Fruit fly (Drosophila melanogaster) whole organism, embryonic: ENCODE measurements around the gene Atac2.

Source experiments
- Awh ChIP-seq: fragments of 200-800 bp; sonication (Bioruptor generic); IDR thresholded peaks from 2 replicates; pipeline ENCODE4, ENCODE4 v1.3.6; 2022; ENCODE audit warnings: missing biosample characterization, missing genetic modification characterization
- Blimp-1 ChIP-seq: fragments of 200-800 bp; sonication (Bioruptor generic); optimal IDR thresholded peaks from 3 replicates; lab custom pipeline; 2018; ENCODE audit warnings: missing biosample characterization, missing genetic modification characterization, mild to moderate bottlenecking, moderate library complexity, missing genetic modification reagents
- Bteb2 ChIP-seq: fragments of 200-800 bp; sonication (Bioruptor generic); optimal IDR thresholded peaks from 2 replicates; lab custom pipeline; 2016; ENCODE audit warnings: missing biosample characterization, missing genetic modification characterization
- C15 ChIP-seq: fragments of 200-800 bp; sonication (Bioruptor generic); IDR thresholded peaks from 3 replicates; pipeline ENCODE4 v1.3.6; 2022; ENCODE audit warnings: missing biosample characterization, missing genetic modification characterization
- CG14014 ChIP-seq: fragments of 200-800 bp; sonication (Bioruptor generic); IDR thresholded peaks from 2 replicates; pipeline ENCODE4 v1.3.6; 2022; ENCODE audit warnings: missing biosample characterization, missing genetic modification characterization
- CG14441 ChIP-seq: fragments of 200-800 bp; sonication (Bioruptor generic); IDR thresholded peaks from 2 replicates; pipeline ENCODE4 v1.3.6; 2022; ENCODE audit warnings: missing biosample characterization, missing genetic modification characterization
- CG14667 ChIP-seq: fragments of 200-800 bp; sonication (Bioruptor generic); IDR thresholded peaks from 2 replicates; pipeline ENCODE4 v1.3.6; 2022; ENCODE audit warnings: missing biosample characterization, missing genetic modification characterization
- CG1602 ChIP-seq: fragments of 200-800 bp; sonication (Bioruptor generic); optimal IDR thresholded peaks from 3 replicates; lab custom pipeline; 2016; ENCODE audit warnings: missing biosample characterization, missing genetic modification characterization
- CG17186 ChIP-seq: fragments of 200-800 bp; sonication (Bioruptor generic); optimal IDR thresholded peaks from 3 replicates; lab custom pipeline; 2017; ENCODE audit warnings: missing biosample characterization, missing genetic modification reagents, missing genetic modification characterization
- CG18619 ChIP-seq: fragments of 200-800 bp; sonication (Bioruptor generic); optimal IDR thresholded peaks from 3 replicates; lab custom pipeline; 2017; ENCODE audit warnings: missing biosample characterization, mild to moderate bottlenecking, missing genetic modification characterization
- CG2120 ChIP-seq: fragments of 200-800 bp; sonication (Bioruptor generic); optimal IDR thresholded peaks from 3 replicates; lab custom pipeline; 2016; ENCODE audit warnings: missing biosample characterization, missing genetic modification characterization
- CG30431 ChIP-seq: fragments of 200-800 bp; sonication (Bioruptor generic); optimal IDR thresholded peaks from 2 replicates; lab custom pipeline; 2017; ENCODE audit warnings: missing biosample characterization, missing genetic modification characterization
- CG3065 ChIP-seq: fragments of 200-800 bp; sonication (Bioruptor generic); optimal IDR thresholded peaks from 2 replicates; lab custom pipeline; 2016; ENCODE audit warnings: missing biosample characterization, missing genetic modification characterization
- CG31441 ChIP-seq: fragments of 200-800 bp; sonication (Bioruptor generic); IDR thresholded peaks from 2 replicates; pipeline ENCODE4 v1.3.6; 2022; ENCODE audit warnings: missing biosample characterization, missing genetic modification characterization
- CG4617 ChIP-seq: fragments of 200-800 bp; sonication (Bioruptor generic); optimal IDR thresholded peaks from 3 replicates; lab custom pipeline; 2016; ENCODE audit warnings: missing biosample characterization, missing genetic modification characterization, borderline replicate concordance
- CG4707 ChIP-seq: fragments of 200-800 bp; sonication (Bioruptor generic); optimal IDR thresholded peaks from 2 replicates; lab custom pipeline; 2018; ENCODE audit warnings: missing biosample characterization, mild to moderate bottlenecking, missing genetic modification characterization, moderate library complexity
- CG5245 ChIP-seq: fragments of 200-800 bp; sonication (Bioruptor generic); optimal IDR thresholded peaks from 3 replicates; lab custom pipeline; 2016; ENCODE audit warnings: missing biosample characterization, missing genetic modification characterization
- CG6272 ChIP-seq: fragments of 200-800 bp; sonication (Bioruptor generic); IDR thresholded peaks from 2 replicates; pipeline ENCODE4 v1.3.6; 2022; ENCODE audit warnings: missing biosample characterization, missing genetic modification characterization
- CG6813 ChIP-seq: fragments of 200-800 bp; sonication (Bioruptor generic); optimal IDR thresholded peaks from 2 replicates; lab custom pipeline; 2017; ENCODE audit warnings: missing biosample characterization, missing genetic modification characterization, mild to moderate bottlenecking, moderate library complexity, missing genetic modification reagents
- CG8924 ChIP-seq: fragments of 200-800 bp; optimal IDR thresholded peaks from 3 replicates; lab custom pipeline; 2019; ENCODE audit warnings: missing biosample characterization, mild to moderate bottlenecking, missing genetic modification characterization, moderate library complexity
- ERR ChIP-seq: fragments of 200-800 bp; sonication (Bioruptor generic); optimal IDR thresholded peaks from 2 replicates; lab custom pipeline; 2016; ENCODE audit warnings: missing biosample characterization, missing genetic modification characterization
- Ets65A ChIP-seq: fragments of 200-800 bp; sonication (Bioruptor generic); peaks from one replicate; lab custom pipeline; 2016; ENCODE audit warnings: missing biosample characterization, missing genetic modification characterization
- GATAe ChIP-seq: fragments of 200-800 bp; sonication (Bioruptor generic); conservative IDR thresholded peaks from 2 replicates; pipeline ENCODE4 v1.3.6; 2022; ENCODE audit warnings: missing biosample characterization, missing genetic modification characterization
- Hr78 ChIP-seq, 2 experiments: fragments of 200-800 bp in 1 of 2; fragments of >200 bp in 1 of 2; sonication (Bioruptor generic) in 1 of 2; optimal IDR thresholded peaks; 2 replicates each; lab custom pipeline; 2017 to 2019; ENCODE audit warnings: missing biosample characterization in 2 of 2, missing genetic modification characterization in 2 of 2, mild to moderate bottlenecking in 1 of 2, moderate library complexity in 1 of 2
- Jarid2 ChIP-seq: fragments of 200-800 bp; sonication (Bioruptor generic); optimal IDR thresholded peaks from 3 replicates; lab custom pipeline; 2017; ENCODE audit warnings: mild to moderate bottlenecking, missing biosample characterization, missing genetic modification reagents, missing genetic modification characterization
- Med ChIP-seq: fragments of 200-800 bp; sonication (Bioruptor generic); peaks from one replicate; lab custom pipeline; 2016; ENCODE audit warnings: missing biosample characterization, missing genetic modification characterization, mild to moderate bottlenecking, inconsistent platforms, moderate library complexity
- NK7.1 ChIP-seq: fragments of 200-800 bp; sonication (Bioruptor generic); optimal IDR thresholded peaks from 3 replicates; lab custom pipeline; 2016; ENCODE audit warnings: missing biosample characterization, missing genetic modification characterization
- Nf-YB ChIP-seq: fragments of 200-800 bp; sonication (Bioruptor generic); optimal IDR thresholded peaks from 3 replicates; lab custom pipeline; 2019; ENCODE audit warnings: missing biosample characterization, mild to moderate bottlenecking, missing genetic modification characterization, moderate library complexity
- Sin3A ChIP-seq: fragments of >200 bp; optimal IDR thresholded peaks from 2 replicates; lab custom pipeline; 2018
- Tbp ChIP-seq: fragments of >200 bp; optimal IDR thresholded peaks from 2 replicates; lab custom pipeline; 2018; ENCODE audit warnings: missing biosample characterization, missing genetic modification characterization
- ac ChIP-seq: fragments of 200-800 bp; sonication (Bioruptor generic); optimal IDR thresholded peaks from 3 replicates; lab custom pipeline; 2017; ENCODE audit warnings: missing biosample characterization, mild to moderate bottlenecking, missing genetic modification characterization
- amos ChIP-seq: fragments of 200-800 bp; sonication (Bioruptor generic); IDR thresholded peaks from 2 replicates; pipeline ENCODE4 v1.3.6; 2022; ENCODE audit warnings: missing biosample characterization, missing genetic modification characterization; ENCODE audit not compliant: partially characterized antibody
- ash1 ChIP-seq: fragments of 200-800 bp; sonication (Bioruptor generic); optimal IDR thresholded peaks from 2 replicates; lab custom pipeline; 2018; ENCODE audit warnings: missing biosample characterization, mild to moderate bottlenecking, missing genetic modification characterization
- bsh ChIP-seq, 2 experiments: fragments of 200-800 bp; sonication (Bioruptor generic); optimal IDR thresholded peaks; 2 replicates each; lab custom pipeline; 2017 to 2018; ENCODE audit warnings: mild to moderate bottlenecking in 2 of 2, missing biosample characterization in 2 of 2, missing genetic modification characterization in 2 of 2, moderate library complexity in 1 of 2
- cad ChIP-seq: fragments of >200 bp; optimal IDR thresholded peaks from 2 replicates; lab custom pipeline; 2017; ENCODE audit warnings: missing biosample characterization, missing genetic modification characterization
- crp ChIP-seq, 2 experiments: fragments of 200-800 bp; sonication (Bioruptor generic); optimal IDR thresholded peaks; 2 replicates in 1 of 2; 3 replicates in 1 of 2; lab custom pipeline; 2017; ENCODE audit warnings: missing biosample characterization in 2 of 2, missing genetic modification characterization in 2 of 2, mild to moderate bottlenecking in 1 of 2, moderate library complexity in 1 of 2
- fru ChIP-seq: fragments of >200 bp; optimal IDR thresholded peaks from 2 replicates; lab custom pipeline; 2017
- kni ChIP-seq: fragments of 200-800 bp; sonication (Bioruptor generic); optimal IDR thresholded peaks from 3 replicates; lab custom pipeline; 2017; ENCODE audit warnings: mild to moderate bottlenecking, missing biosample characterization, missing genetic modification reagents, missing genetic modification characterization
- lab ChIP-seq: fragments of 200-800 bp; sonication (Bioruptor generic); optimal IDR thresholded peaks from 3 replicates; lab custom pipeline; 2017; ENCODE audit warnings: missing biosample characterization, missing genetic modification characterization, mild to moderate bottlenecking, moderate library complexity, missing genetic modification reagents
- lov ChIP-seq, 2 experiments: fragments of 200-800 bp in 1 of 2; fragments of >200 bp in 1 of 2; sonication (Bioruptor generic) in 1 of 2; IDR thresholded peaks in 1 of 2; optimal IDR thresholded peaks in 1 of 2; 2 replicates in 1 of 2; 3 replicates in 1 of 2; pipeline versions ENCODE4 v1.3.6 to Lab custom; 2017 to 2022; ENCODE audit warnings: missing biosample characterization in 1 of 2, missing genetic modification characterization in 1 of 2
- luna ChIP-seq: fragments of 200-800 bp; sonication (Bioruptor generic); optimal IDR thresholded peaks from 2 replicates; lab custom pipeline; 2016; ENCODE audit warnings: missing biosample characterization, missing genetic modification characterization
- oc ChIP-seq: fragments of 200-800 bp; sonication (Bioruptor generic); optimal IDR thresholded peaks from 2 replicates; lab custom pipeline; 2018; ENCODE audit warnings: missing biosample characterization, mild to moderate bottlenecking, missing genetic modification characterization, moderate library complexity
- prd ChIP-seq, 3 experiments: fragments of >200 bp in 2 of 3; fragments of 200-800 bp in 1 of 3; sonication (Bioruptor generic) in 1 of 3; optimal IDR thresholded peaks in 2 of 3; IDR thresholded peaks in 1 of 3; 2 replicates in 2 of 3; 3 replicates in 1 of 3; pipeline versions ENCODE4 v1.3.6 to Lab custom; 2017 to 2022; ENCODE audit warnings: missing biosample characterization in 1 of 3, missing genetic modification characterization in 1 of 3
- rib ChIP-seq: fragments of 200-800 bp; sonication (Bioruptor generic); IDR thresholded peaks from 2 replicates; pipeline ENCODE4 v1.3.6; 2022; ENCODE audit warnings: missing biosample characterization, missing genetic modification characterization
- sc ChIP-seq, 3 experiments: fragments of >200 bp in 2 of 3; fragments of 200-800 bp in 1 of 3; sonication (Bioruptor generic) in 1 of 3; optimal IDR thresholded peaks; 2 replicates in 2 of 3; 3 replicates in 1 of 3; lab custom pipeline; 2017; ENCODE audit warnings: mild to moderate bottlenecking in 1 of 3, missing biosample characterization in 1 of 3, missing genetic modification characterization in 1 of 3, missing genetic modification reagents in 1 of 3
- sens ChIP-seq: fragments of 200-800 bp; sonication (Bioruptor generic); peaks from one replicate; lab custom pipeline; 2016; ENCODE audit warnings: missing biosample characterization, missing genetic modification characterization
- seq ChIP-seq: fragments of 200-800 bp; sonication (Bioruptor generic); IDR thresholded peaks from 2 replicates; pipeline ENCODE4 v1.3.6; 2022; ENCODE audit warnings: missing biosample characterization, missing genetic modification characterization
- sisA ChIP-seq: fragments of 200-800 bp; sonication (Bioruptor generic); IDR thresholded peaks from 2 replicates; pipeline ENCODE4 v1.3.6; 2022; ENCODE audit warnings: missing biosample characterization, missing genetic modification characterization
- slbo ChIP-seq: fragments of 200-800 bp; sonication (Bioruptor generic); IDR thresholded peaks from 2 replicates; pipeline ENCODE4 v1.3.6; 2022; ENCODE audit warnings: missing biosample characterization, missing genetic modification characterization
- sqz ChIP-seq: fragments of 200-800 bp; sonication (Bioruptor generic); optimal IDR thresholded peaks from 3 replicates; lab custom pipeline; 2018; ENCODE audit warnings: missing biosample characterization, mild to moderate bottlenecking, missing genetic modification characterization
- vvl ChIP-seq: fragments of 200-800 bp; sonication (Bioruptor generic); IDR thresholded peaks from 2 replicates; pipeline ENCODE4 v1.3.6; 2022; ENCODE audit warnings: missing biosample characterization, missing genetic modification characterization

Gene Atac2

dm6 chr2L:18656691-18657237, 44.7 kb upstream of the Atac2 start:
- no peak for TF ChIP-seq cad
- no peak for TF ChIP-seq fru (lab: Kevin White, UChicago)
- peak; percentile 58 for TF ChIP-seq oc (tag; lab: Kevin White, UChicago)
- TF ChIP-seq CG14014 (GFP tag; lab: Robert Waterston, UW) = no peak
- TF ChIP-seq luna = no peak
- TF ChIP-seq ERR = no peak
- no peak for TF ChIP-seq seq (GFP tag; lab: Robert Waterston, UW)
- TF ChIP-seq sqz (GFP tag; lab: Kevin White, UChicago) = peak; percentile 40
- TF ChIP-seq kni (GFP tag; lab: Kevin White, UChicago) = peak; percentile 76
- TF ChIP-seq vvl (GFP tag; lab: Robert Waterston, UW) = peak; percentile 71; the same call in 1 of the 2 replicates
- no peak for TF ChIP-seq CG14667 (GFP tag; lab: Robert Waterston, UW)
- TF ChIP-seq Tbp (GFP tag; lab: Kevin White, UChicago) = no peak
- no peak for TF ChIP-seq sc (optimal IDR thresholded peaks at IDR 0.05; lab: Kevin White, UChicago)
- TF ChIP-seq sc (GFP tag; optimal IDR thresholded peaks at IDR 0.05; lab: Kevin White, UChicago) = no peak
- TF ChIP-seq CG6813 (GFP tag; lab: Kevin White, UChicago) = no peak
- no peak for TF ChIP-seq prd (optimal IDR thresholded peaks at IDR 0.05; lab: Kevin White, UChicago)
- TF ChIP-seq prd (GFP tag; IDR thresholded peaks at IDR 0.05; lab: Robert Waterston, UW) = 0 out of 3 replicates have a peak, but pooled peaks have one; percentile 9
- TF ChIP-seq CG6272 (GFP tag; lab: Robert Waterston, UW) = no peak
- TF ChIP-seq Blimp-1 (GFP tag; lab: Kevin White, UChicago) = peak; percentile 28
- no peak for TF ChIP-seq ac (GFP tag; lab: Kevin White, UChicago)
- no peak for TF ChIP-seq rib (GFP tag; lab: Robert Waterston, UW)
- TF ChIP-seq CG14441 = 0 out of 2 replicates have a peak, but pooled peaks have one; percentile 12
- no peak for TF ChIP-seq CG4617 (GFP tag; lab: Kevin White, UChicago)
- no peak for TF ChIP-seq amos
- TF ChIP-seq slbo (GFP tag; lab: Robert Waterston, UW) = 0 out of 2 replicates have a peak, but pooled peaks have one; percentile 11
- TF ChIP-seq Jarid2 (GFP tag; lab: Kevin White, UChicago) = no peak
- TF ChIP-seq sisA (GFP tag; lab: Robert Waterston, UW) = no peak
- TF ChIP-seq Bteb2 (GFP tag; lab: Kevin White, UChicago) = no peak
- peak; percentile 84 for TF ChIP-seq sens (GFP tag; lab: Kevin White, UChicago)
- no peak for TF ChIP-seq CG5245 (GFP tag; lab: Kevin White, UChicago)
- TF ChIP-seq CG4707 = no peak
- TF ChIP-seq CG2120 (GFP tag; lab: Kevin White, UChicago) = no peak
- no peak for TF ChIP-seq CG17186
- TF ChIP-seq ash1 = no peak
- peak; percentile 51 for TF ChIP-seq Ets65A (GFP tag; lab: Kevin White, UChicago)
- peak; percentile 10 for TF ChIP-seq lab (GFP tag; lab: Kevin White, UChicago)
- peak in 1 of 2 experiments; percentile 18 for TF ChIP-seq Hr78 (GFP tag; optimal IDR thresholded peaks at IDR 0.05; lab: Kevin White, UChicago)
- peak; percentile 56 for TF ChIP-seq Med (GFP tag; lab: Kevin White, UChicago)
- TF ChIP-seq crp (GFP tag; optimal IDR thresholded peaks at IDR 0.05; lab: Kevin White, UChicago) = no peak

DNA sequence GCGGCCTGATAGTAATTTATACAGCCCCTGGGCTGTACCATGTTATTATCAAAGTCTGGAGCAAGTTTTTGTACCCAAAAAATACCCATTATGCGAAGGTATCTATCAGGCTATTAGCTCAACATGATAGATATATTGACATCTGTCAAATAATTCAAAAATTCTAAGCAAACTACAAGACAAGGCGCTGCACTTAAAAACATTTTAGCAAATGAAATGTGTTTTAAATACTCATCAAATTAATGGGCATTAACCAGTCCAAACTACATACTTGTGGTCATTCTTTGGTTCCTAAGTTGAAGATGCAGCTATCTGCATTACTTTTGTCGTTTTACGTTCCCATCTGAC, 41.3 kb upstream of the Atac2 start:
- TF ChIP-seq CG4617 (GFP tag; lab: Kevin White, UChicago) (no peak), CG30431 (GFP tag; lab: Kevin White, UChicago) (no peak), bsh (GFP tag; optimal IDR thresholded peaks at IDR 0.05; lab: Kevin White, UChicago) (peak in 1 of 2 experiments; percentile 76), CG18619 (GFP tag; lab: Kevin White, UChicago) (peak; percentile 38), Nf-YB (GFP tag; lab: Kevin White, UChicago) (peak; percentile 3), GATAe (GFP tag; lab: Robert Waterston, UW) (no peak), CG31441 (GFP tag; lab: Robert Waterston, UW) (peak; percentile 85), lov (optimal IDR thresholded peaks at IDR 0.05; lab: Kevin White, UChicago) (no peak), lov (GFP tag; IDR thresholded peaks at IDR 0.05; lab: Robert Waterston, UW) (peak; percentile 94), CG1602 (GFP tag; lab: Kevin White, UChicago) (peak; percentile 53), Sin3A (no peak), Awh (GFP tag; lab: Robert Waterston, UW) (peak; percentile 76), C15 (GFP tag; lab: Robert Waterston, UW) (no peak), CG8924 (peak; percentile 68), NK7.1 (GFP tag; lab: Kevin White, UChicago) (peak; percentile 5), CG3065 (peak; percentile 21)
